Fruit fly (Drosophila melanogaster) whole organism, embryonic: ENCODE measurements around the gene CG34248.

Source experiments
- Awh ChIP-seq: fragments of 200-800 bp; sonication (Bioruptor generic); IDR thresholded peaks from 2 replicates; pipeline ENCODE4, ENCODE4 v1.3.6; 2022; ENCODE audit warnings: missing biosample characterization, missing genetic modification characterization
- CG10274 ChIP-seq: fragments of 200-800 bp; sonication (Bioruptor generic); optimal IDR thresholded peaks from 3 replicates; lab custom pipeline; 2017; ENCODE audit warnings: missing biosample characterization, mild to moderate bottlenecking, missing genetic modification characterization
- CG11696 ChIP-seq: fragments of 200-800 bp; sonication (Bioruptor generic); IDR thresholded peaks from 2 replicates; pipeline ENCODE4 v1.3.6; 2022; ENCODE audit warnings: missing biosample characterization, missing genetic modification characterization
- CG13287 ChIP-seq: fragments of 200-800 bp; sonication (Bioruptor generic); IDR thresholded peaks from 2 replicates; pipeline ENCODE4 v1.3.6; 2022; ENCODE audit warnings: missing biosample characterization, missing genetic modification characterization; ENCODE audit not compliant: partially characterized antibody
- CG14050 ChIP-seq: fragments of 200-800 bp; sonication (Bioruptor generic); IDR thresholded peaks from 3 replicates; pipeline ENCODE4 v1.3.6; 2022; ENCODE audit warnings: missing biosample characterization, missing genetic modification characterization
- CG14860 ChIP-seq: fragments of 200-800 bp; sonication (Bioruptor generic); IDR thresholded peaks from 3 replicates; pipeline ENCODE4 v1.3.6; 2022; ENCODE audit warnings: missing biosample characterization, missing genetic modification characterization; ENCODE audit not compliant: partially characterized antibody
- CG15011 ChIP-seq: fragments of 200-800 bp; sonication (Bioruptor generic); optimal IDR thresholded peaks from 3 replicates; lab custom pipeline; 2018; ENCODE audit warnings: missing biosample characterization, mild to moderate bottlenecking, missing genetic modification characterization
- CG1792 ChIP-seq: fragments of 200-800 bp; sonication (Bioruptor generic); optimal IDR thresholded peaks from 2 replicates; lab custom pipeline; 2016; ENCODE audit warnings: missing biosample characterization, missing genetic modification characterization
- CG18262 ChIP-seq: fragments of 200-800 bp; optimal IDR thresholded peaks from 3 replicates; lab custom pipeline; 2019; ENCODE audit warnings: missing biosample characterization, mild to moderate bottlenecking, missing genetic modification characterization, moderate library complexity
- CG18476 ChIP-seq: fragments of 200-800 bp; sonication (Bioruptor generic); optimal IDR thresholded peaks from 2 replicates; lab custom pipeline; 2016; ENCODE audit warnings: missing biosample characterization, mild to moderate bottlenecking, missing genetic modification characterization
- CG2116 ChIP-seq: fragments of 200-800 bp; sonication (Bioruptor generic); optimal IDR thresholded peaks from 3 replicates; lab custom pipeline; 2018; ENCODE audit warnings: missing biosample characterization, mild to moderate bottlenecking, missing genetic modification characterization
- CG31224 ChIP-seq: fragments of 200-800 bp; sonication (Bioruptor generic); IDR thresholded peaks from 2 replicates; pipeline ENCODE4 v1.3.6; 2022; ENCODE audit warnings: missing biosample characterization, missing genetic modification characterization
- CG31388 ChIP-seq: fragments of 200-800 bp; sonication (Bioruptor generic); optimal IDR thresholded peaks from 2 replicates; lab custom pipeline; 2016; ENCODE audit warnings: missing biosample characterization, missing genetic modification characterization
- CG32772 ChIP-seq: fragments of 200-800 bp; sonication (Bioruptor generic); IDR thresholded peaks from 2 replicates; pipeline ENCODE4 v1.3.6; 2022; ENCODE audit warnings: missing biosample characterization, missing genetic modification characterization
- CG4707 ChIP-seq: fragments of 200-800 bp; sonication (Bioruptor generic); optimal IDR thresholded peaks from 2 replicates; lab custom pipeline; 2018; ENCODE audit warnings: missing biosample characterization, mild to moderate bottlenecking, missing genetic modification characterization, moderate library complexity
- CG6791 ChIP-seq: fragments of 200-800 bp; sonication (Bioruptor generic); IDR thresholded peaks from 3 replicates; pipeline ENCODE4 v1.3.6; 2022; ENCODE audit warnings: missing biosample characterization, missing genetic modification characterization; ENCODE audit not compliant: partially characterized antibody
- CG7556 ChIP-seq: fragments of 200-800 bp; sonication (Bioruptor generic); optimal IDR thresholded peaks from 2 replicates; lab custom pipeline; 2017; ENCODE audit warnings: missing biosample characterization, mild to moderate bottlenecking, missing genetic modification characterization
- CG7928 ChIP-seq: fragments of 200-800 bp; sonication (Bioruptor generic); optimal IDR thresholded peaks from 2 replicates; lab custom pipeline; 2017; ENCODE audit warnings: missing biosample characterization, mild to moderate bottlenecking, missing genetic modification characterization
- CG9797 ChIP-seq: fragments of 200-800 bp; sonication (Bioruptor generic); optimal IDR thresholded peaks from 3 replicates; lab custom pipeline; 2018; ENCODE audit warnings: missing biosample characterization, mild to moderate bottlenecking, missing genetic modification characterization
- Chrac-16 ChIP-seq: fragments of 200-800 bp; sonication (Bioruptor generic); optimal IDR thresholded peaks from 3 replicates; lab custom pipeline; 2016; ENCODE audit warnings: missing biosample characterization, missing genetic modification characterization
- Dbx ChIP-seq: fragments of 200-800 bp; sonication (Bioruptor generic); IDR thresholded peaks from 3 replicates; pipeline ENCODE4 v1.3.6; 2022; ENCODE audit warnings: missing biosample characterization, missing genetic modification characterization
- Eip74EF ChIP-seq, 2 experiments: fragments of 200-800 bp in 1 of 2; fragments of >200 bp in 1 of 2; sonication (Bioruptor generic) in 1 of 2; optimal IDR thresholded peaks; 2 replicates each; lab custom pipeline; 2017 to 2019; ENCODE audit warnings: missing biosample characterization in 2 of 2, missing genetic modification characterization in 2 of 2, mild to moderate bottlenecking in 1 of 2, moderate library complexity in 1 of 2
- HHEX ChIP-seq: fragments of 200-800 bp; sonication (Bioruptor generic); optimal IDR thresholded peaks from 3 replicates; lab custom pipeline; 2017; ENCODE audit warnings: missing biosample characterization, mild to moderate bottlenecking, missing genetic modification characterization, missing genetic modification reagents
- HLH3B ChIP-seq: fragments of 200-800 bp; sonication (Bioruptor generic); IDR thresholded peaks from 2 replicates; pipeline ENCODE4 v1.3.6; 2022; ENCODE audit warnings: missing biosample characterization, missing genetic modification characterization
- Myb ChIP-seq: fragments of 200-800 bp; sonication (Bioruptor generic); optimal IDR thresholded peaks from 2 replicates; lab custom pipeline; 2016; ENCODE audit warnings: missing biosample characterization, missing genetic modification characterization
- NK7.1 ChIP-seq: fragments of 200-800 bp; sonication (Bioruptor generic); optimal IDR thresholded peaks from 3 replicates; lab custom pipeline; 2016; ENCODE audit warnings: missing biosample characterization, missing genetic modification characterization
- Neu2 ChIP-seq: fragments of 200-800 bp; sonication (Bioruptor generic); optimal IDR thresholded peaks from 3 replicates; lab custom pipeline; 2016; ENCODE audit warnings: missing biosample characterization, missing genetic modification characterization, borderline replicate concordance
- Nf-YA ChIP-seq: fragments of 200-800 bp; sonication (Bioruptor generic); IDR thresholded peaks from 2 replicates; pipeline ENCODE4 v1.3.6; 2022; ENCODE audit warnings: missing biosample characterization, missing genetic modification characterization
- Poxn ChIP-seq: fragments of 200-800 bp; sonication (Bioruptor generic); IDR thresholded peaks from 2 replicates; pipeline ENCODE4 v1.3.6; 2022; ENCODE audit warnings: missing biosample characterization, missing genetic modification characterization
- Rfx ChIP-seq: fragments of 200-800 bp; sonication (Bioruptor generic); IDR thresholded peaks from 2 replicates; pipeline ENCODE4 v1.3.6; 2022; ENCODE audit warnings: missing biosample characterization, missing genetic modification characterization
- Sox100B ChIP-seq: fragments of 200-800 bp; sonication (Bioruptor generic); optimal IDR thresholded peaks from 3 replicates; lab custom pipeline; 2018; ENCODE audit warnings: missing biosample characterization, mild to moderate bottlenecking, missing genetic modification characterization
- Xbp1 ChIP-seq: fragments of 200-800 bp; sonication (Bioruptor generic); optimal IDR thresholded peaks from 3 replicates; lab custom pipeline; 2016; ENCODE audit warnings: missing biosample characterization, mild to moderate bottlenecking, missing genetic modification characterization
- ash1 ChIP-seq: fragments of 200-800 bp; sonication (Bioruptor generic); optimal IDR thresholded peaks from 2 replicates; lab custom pipeline; 2018; ENCODE audit warnings: missing biosample characterization, mild to moderate bottlenecking, missing genetic modification characterization
- ato ChIP-seq: fragments of 200-800 bp; sonication (Bioruptor generic); IDR thresholded peaks from 2 replicates; pipeline ENCODE4 v1.3.6; 2022; ENCODE audit warnings: missing biosample characterization, missing genetic modification characterization; ENCODE audit not compliant: partially characterized antibody
- bowl ChIP-seq: fragments of 200-800 bp; sonication (Bioruptor generic); IDR thresholded peaks from 2 replicates; pipeline ENCODE4 v1.3.6; 2022; ENCODE audit warnings: missing biosample characterization, missing genetic modification characterization
- cad ChIP-seq: fragments of >200 bp; optimal IDR thresholded peaks from 2 replicates; lab custom pipeline; 2017; ENCODE audit warnings: missing biosample characterization, missing genetic modification characterization
- insv ChIP-seq, 2 experiments: fragments of 200-800 bp; sonication (Bioruptor generic); optimal IDR thresholded peaks; 3 replicates each; lab custom pipeline; 2016 to 2018; ENCODE audit warnings: missing biosample characterization in 2 of 2, missing genetic modification characterization in 2 of 2
- jigr1 ChIP-seq: fragments of 200-800 bp; sonication (Bioruptor generic); IDR thresholded peaks from 3 replicates; pipeline ENCODE4 v1.3.6; 2022; ENCODE audit warnings: missing biosample characterization, missing genetic modification characterization
- kah ChIP-seq: fragments of 200-800 bp; sonication (Bioruptor generic); optimal IDR thresholded peaks from 2 replicates; lab custom pipeline; 2018; ENCODE audit warnings: missing biosample characterization, mild to moderate bottlenecking, missing genetic modification characterization
- klu ChIP-seq: fragments of 200-800 bp; sonication (Bioruptor generic); IDR thresholded peaks from 2 replicates; pipeline ENCODE4 v1.3.6; 2022; ENCODE audit warnings: missing biosample characterization, missing genetic modification characterization
- lilli ChIP-seq: fragments of 200-800 bp; sonication (Bioruptor generic); optimal IDR thresholded peaks from 3 replicates; lab custom pipeline; 2016; ENCODE audit warnings: missing biosample characterization, missing genetic modification characterization
- peb ChIP-seq: fragments of 200-800 bp; sonication (Bioruptor generic); IDR thresholded peaks from 2 replicates; pipeline ENCODE4 v1.3.6; 2022; ENCODE audit warnings: missing biosample characterization, missing genetic modification characterization
- sc ChIP-seq, 3 experiments: fragments of >200 bp in 2 of 3; fragments of 200-800 bp in 1 of 3; sonication (Bioruptor generic) in 1 of 3; optimal IDR thresholded peaks; 2 replicates in 2 of 3; 3 replicates in 1 of 3; lab custom pipeline; 2017; ENCODE audit warnings: mild to moderate bottlenecking in 1 of 3, missing biosample characterization in 1 of 3, missing genetic modification characterization in 1 of 3, missing genetic modification reagents in 1 of 3
- slbo ChIP-seq: fragments of 200-800 bp; sonication (Bioruptor generic); IDR thresholded peaks from 2 replicates; pipeline ENCODE4 v1.3.6; 2022; ENCODE audit warnings: missing biosample characterization, missing genetic modification characterization
- sr ChIP-seq: fragments of 200-800 bp; sonication (Bioruptor generic); IDR thresholded peaks from 3 replicates; pipeline ENCODE4 v1.3.6; 2022; ENCODE audit warnings: missing biosample characterization, missing genetic modification characterization
- tio ChIP-seq: fragments of 200-800 bp; sonication (Bioruptor generic); optimal IDR thresholded peaks from 2 replicates; lab custom pipeline; 2017; ENCODE audit warnings: missing biosample characterization, missing genetic modification characterization, inconsistent platforms
- vnd ChIP-seq: fragments of 200-800 bp; sonication (Bioruptor generic); IDR thresholded peaks from 3 replicates; pipeline ENCODE4 v1.3.6; 2022; ENCODE audit warnings: missing biosample characterization, missing genetic modification characterization; ENCODE audit not compliant: partially characterized antibody
- wdn ChIP-seq: fragments of 200-800 bp; sonication (Bioruptor generic); IDR thresholded peaks from 2 replicates; pipeline ENCODE4 v1.3.6; 2022; ENCODE audit warnings: missing biosample characterization, missing genetic modification characterization
- z ChIP-seq: fragments of 200-800 bp; sonication (Bioruptor generic); IDR thresholded peaks from 3 replicates; pipeline ENCODE4 v1.3.6; 2022; ENCODE audit warnings: missing biosample characterization, missing genetic modification characterization
- zfh2 ChIP-seq: fragments of 200-800 bp; sonication (Bioruptor generic); optimal IDR thresholded peaks from 2 replicates; lab custom pipeline; 2016; ENCODE audit warnings: missing biosample characterization, missing genetic modification characterization

Gene CG34248

DNA sequence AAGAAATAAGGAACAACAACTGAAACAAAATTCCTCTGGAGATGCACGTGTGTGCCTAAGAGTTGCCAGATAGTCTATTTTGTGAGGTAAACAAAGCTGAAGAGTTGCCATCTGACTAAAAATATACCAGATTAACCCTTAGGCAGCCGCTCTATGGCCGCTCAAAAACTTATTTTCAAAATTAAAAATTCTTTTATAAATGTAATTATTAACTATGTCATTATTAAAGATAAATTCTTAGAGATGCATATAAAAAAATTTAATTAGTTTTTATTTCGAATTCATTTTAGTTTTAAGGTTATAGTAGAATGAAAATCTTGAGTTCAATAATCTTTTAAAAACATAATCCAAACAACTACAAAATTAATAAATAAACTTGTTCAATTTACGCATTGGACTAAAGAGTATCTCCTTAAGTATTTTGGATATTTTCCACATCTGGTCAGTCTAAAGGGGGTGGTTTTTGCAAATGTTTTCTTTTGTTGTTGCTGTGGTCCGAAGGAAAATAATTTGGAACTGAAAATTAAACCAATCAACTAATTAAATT, 42.0 kb downstream of the CG34248 start, which contains the start of gene Tmx3 (continued):
- peak; percentile 91 for TF ChIP-seq CG18262 (tag; lab: Kevin White, UChicago)
- TF ChIP-seq Dbx (GFP tag; lab: Robert Waterston, UW), result peak; percentile 95
- TF ChIP-seq CG31388 (GFP tag; lab: Kevin White, UChicago), result peak; percentile 29
- TF ChIP-seq Poxn (GFP tag; lab: Robert Waterston, UW), result peak; percentile 79
- peak; percentile 75 for TF ChIP-seq Sox100B (GFP tag; lab: Kevin White, UChicago)
- TF ChIP-seq HLH3B (GFP tag; lab: Robert Waterston, UW), result peak; percentile 92
- TF ChIP-seq HHEX (GFP tag; lab: Kevin White, UChicago), result peak; percentile 77
- TF ChIP-seq CG13287 (GFP tag; lab: Robert Waterston, UW), result peak; percentile 17; the same call in 1 of the 2 replicates
- TF ChIP-seq slbo (GFP tag; lab: Robert Waterston, UW), result peak; percentile 96
- TF ChIP-seq CG18476 (GFP tag; lab: Kevin White, UChicago), result no peak
- TF ChIP-seq zfh2, result peak; percentile 74
- no peak for TF ChIP-seq ash1
- no peak for TF ChIP-seq ato (GFP tag; lab: Robert Waterston, UW)
- TF ChIP-seq bowl (GFP tag; lab: Robert Waterston, UW), result peak; percentile 58; the same call in 1 of the 2 replicates
- TF ChIP-seq CG31224 (GFP tag; lab: Robert Waterston, UW), result peak; percentile 82
- TF ChIP-seq CG7928, result peak; percentile 33
- TF ChIP-seq insv (GFP tag; optimal IDR thresholded peaks at IDR 0.05; lab: Kevin White, UChicago), result peak in 1 of 2 experiments; percentile 58
- TF ChIP-seq CG4707, result no peak
- TF ChIP-seq CG14860 (GFP tag; lab: Robert Waterston, UW), result no peak
- peak; percentile 56 for TF ChIP-seq peb (GFP tag; lab: Robert Waterston, UW)
- no peak for TF ChIP-seq vnd
- TF ChIP-seq CG32772 (GFP tag; lab: Robert Waterston, UW), result peak; percentile 95
- peak; percentile 38 for TF ChIP-seq CG9797 (GFP tag; lab: Kevin White, UChicago)
- no peak for TF ChIP-seq Neu2 (GFP tag; lab: Kevin White, UChicago)
- TF ChIP-seq Awh (GFP tag; lab: Robert Waterston, UW), result peak; percentile 88
- peak; percentile 72 for TF ChIP-seq CG2116
- peak; percentile 54 for TF ChIP-seq CG15011 (GFP tag; lab: Kevin White, UChicago)
- peak; percentile 20 for TF ChIP-seq Myb (GFP tag; lab: Kevin White, UChicago)
- peak; percentile 78 for TF ChIP-seq CG14050 (GFP tag; lab: Robert Waterston, UW)
- peak; percentile 91 for TF ChIP-seq tio (GFP tag; lab: Kevin White, UChicago)
- no peak for TF ChIP-seq z (GFP tag; lab: Robert Waterston, UW)
- TF ChIP-seq CG10274 (GFP tag; lab: Kevin White, UChicago), result no peak
- peak; percentile 88 for TF ChIP-seq wdn
- TF ChIP-seq CG7556 (GFP tag; lab: Kevin White, UChicago), result peak; percentile 86
- TF ChIP-seq lilli (GFP tag; lab: Kevin White, UChicago), result peak; percentile 82
- no peak for TF ChIP-seq sc (optimal IDR thresholded peaks at IDR 0.05; lab: Kevin White, UChicago)
- TF ChIP-seq sc (GFP tag; optimal IDR thresholded peaks at IDR 0.05; lab: Kevin White, UChicago), result peak; percentile 74
- TF ChIP-seq CG1792 (GFP tag; lab: Kevin White, UChicago), result peak; percentile 12
- TF ChIP-seq CG11696 (GFP tag; lab: Robert Waterston, UW), result no peak
- TF ChIP-seq kah (GFP tag; lab: Kevin White, UChicago), result peak; percentile 66
- no peak for TF ChIP-seq Eip74EF (GFP tag; optimal IDR thresholded peaks at IDR 0.05; lab: Kevin White, UChicago)
- peak; percentile 32; the same call in 1 of the 3 replicates for TF ChIP-seq sr (GFP tag; lab: Robert Waterston, UW)
- no peak for TF ChIP-seq cad (GFP tag; lab: Kevin White, UChicago)
- TF ChIP-seq NK7.1, result no peak
- TF ChIP-seq Xbp1 (GFP tag; lab: Kevin White, UChicago), result peak; percentile 93
- peak; percentile 81 for TF ChIP-seq Nf-YA
- no peak for TF ChIP-seq CG6791 (GFP tag; lab: Robert Waterston, UW)
- TF ChIP-seq klu (GFP tag; lab: Robert Waterston, UW), result no peak
- TF ChIP-seq jigr1, result peak; percentile 77
- TF ChIP-seq Chrac-16 (GFP tag; lab: Kevin White, UChicago), result peak; percentile 86
- TF ChIP-seq Rfx (GFP tag; lab: Robert Waterston, UW), result peak; percentile 95
